Worm (Caenorhabditis elegans) whole organism, young adult: ENCODE data around the gene dgk-3.

Experiments used
- ceh-91 ChIP-seq: fragments of 200-800 bp; sonication (Bioruptor generic); IDR thresholded peaks from 2 replicates; pipeline ENCODE4 v1.3.6; 2022; ENCODE audit warnings: missing genetic modification reagents, missing genetic modification characterization, missing compliant biosample characterization
- dox-1 ChIP-seq: fragments of 200-800 bp; sonication (Bioruptor generic); IDR thresholded peaks from 2 replicates; pipeline ENCODE4 v1.3.6; 2022; ENCODE audit warnings: missing genetic modification reagents, missing genetic modification characterization, missing compliant biosample characterization
- dpff-1 ChIP-seq: sonication (generic microtip); optimal IDR thresholded peaks from 2 replicates; lab custom pipeline; 2017; ENCODE audit warnings: mild to moderate bottlenecking, missing genetic modification characterization, missing compliant biosample characterization
- ekl-4 ChIP-seq: fragments of 200-800 bp; sonication (Bioruptor generic); IDR thresholded peaks from 2 replicates; pipeline ENCODE4 v1.3.6; 2022; ENCODE audit warnings: missing genetic modification reagents, missing genetic modification characterization, missing compliant biosample characterization
- lin-35 ChIP-seq, 3 experiments: fragments of 150-350 bp in 2 of 3; sonication (generic microtip) in 1 of 3; optimal IDR thresholded peaks; 2 replicates each; lab custom pipeline; 2014 to 2018; ENCODE audit warnings: missing biosample characterization in 3 of 3, missing genetic modification characterization in 3 of 3, missing genetic modification reagents in 3 of 3
- nhr-27 ChIP-seq: fragments of 200-800 bp; sonication (Bioruptor generic); optimal IDR thresholded peaks from 2 replicates; lab custom pipeline; 2018; ENCODE audit warnings: mild to moderate bottlenecking, missing genetic modification characterization, moderate library complexity, missing compliant biosample characterization
- ztf-6 ChIP-seq: fragments of 200-800 bp; sonication (Bioruptor generic); IDR thresholded peaks from 2 replicates; pipeline ENCODE4 v1.3.6; 2022; ENCODE audit warnings: missing genetic modification reagents, missing genetic modification characterization, missing compliant biosample characterization

ce11 chrIII:9177874-9178273, 15.0 kb downstream of the dgk-3 start:
- TF ChIP-seq ztf-6 (GFP tag; lab: Robert Waterston, UW) (no peak), ekl-4 (no peak), dox-1 (GFP tag; lab: Robert Waterston, UW) (no peak), nhr-27 (tag; lab: Kevin White, UChicago) (no peak), ceh-91 (GFP tag; lab: Robert Waterston, UW) (no peak), lin-35 (GFP tag; optimal IDR thresholded peaks at IDR 0.05; lab: Kevin White, UChicago) (no peak), dpff-1 (no peak)
